Worm (Caenorhabditis elegans) whole organism, mixed stage, embryonic: ENCODE data around the gene M117.4.

Experiments
- M03D4.4 ChIP-seq: sonication (generic microtip); optimal IDR thresholded peaks from 2 replicates; lab custom pipeline; 2017; ENCODE audit warnings: mild to moderate bottlenecking, missing genetic modification characterization, missing compliant biosample characterization
- bed-3 ChIP-seq: fragments of 200-800 bp; sonication (Bioruptor generic); optimal IDR thresholded peaks from 3 replicates; lab custom pipeline; 2018; ENCODE audit warnings: mild to moderate bottlenecking, missing genetic modification characterization, moderate library complexity, missing compliant biosample characterization
- blmp-1 ChIP-seq: fragments of 150-350 bp; optimal IDR thresholded peaks from 2 replicates; lab custom pipeline; 2014; ENCODE audit warnings: missing biosample characterization, missing genetic modification characterization
- ceh-39 ChIP-seq: fragments of 150-350 bp; optimal IDR thresholded peaks from 2 replicates; lab custom pipeline; 2014; ENCODE audit warnings: missing biosample characterization, missing genetic modification characterization
- ceh-43 ChIP-seq: fragments of 200-800 bp; sonication (Bioruptor generic); optimal IDR thresholded peaks from 2 replicates; lab custom pipeline; 2018; ENCODE audit warnings: mild to moderate bottlenecking, missing genetic modification characterization, moderate library complexity, missing compliant biosample characterization
- ceh-83 ChIP-seq: fragments of 200-800 bp; sonication (Bioruptor generic); optimal IDR thresholded peaks from 2 replicates; lab custom pipeline; 2018; ENCODE audit warnings: mild to moderate bottlenecking, missing genetic modification characterization, missing compliant biosample characterization
- ces-1 ChIP-seq: fragments of 150-350 bp; optimal IDR thresholded peaks from 2 replicates; lab custom pipeline; 2014; ENCODE audit warnings: missing biosample characterization, missing genetic modification reagents, missing genetic modification characterization
- cnd-1 ChIP-seq: fragments of 200-800 bp; sonication (Bioruptor generic); optimal IDR thresholded peaks from 2 replicates; lab custom pipeline; 2018; ENCODE audit warnings: mild to moderate bottlenecking, missing genetic modification characterization, missing compliant biosample characterization
- drap-1 ChIP-seq: fragments of 200-800 bp; sonication (Bioruptor generic); optimal IDR thresholded peaks from 3 replicates; lab custom pipeline; 2018; ENCODE audit warnings: mild to moderate bottlenecking, missing genetic modification characterization, missing compliant biosample characterization
- elt-1 ChIP-seq: sonication (generic microtip); optimal IDR thresholded peaks from 2 replicates; lab custom pipeline; 2017; ENCODE audit warnings: missing genetic modification characterization, mild to moderate bottlenecking, missing compliant biosample characterization, antibody characterized with exemption, moderate library complexity, borderline replicate concordance; ENCODE audit not compliant: insufficient read depth
- elt-3 ChIP-seq: fragments of 150-350 bp; optimal IDR thresholded peaks from 2 replicates; lab custom pipeline; 2014; ENCODE audit warnings: missing biosample characterization, missing genetic modification characterization
- flh-1 ChIP-seq: fragments of 200-800 bp; sonication (Bioruptor generic); optimal IDR thresholded peaks from 2 replicates; lab custom pipeline; 2018; ENCODE audit warnings: mild to moderate bottlenecking, missing genetic modification characterization, moderate library complexity, missing compliant biosample characterization
- ham-2 ChIP-seq: fragments of 200-800 bp; sonication (Bioruptor generic); optimal IDR thresholded peaks from 2 replicates; lab custom pipeline; 2018; ENCODE audit warnings: mild to moderate bottlenecking, missing genetic modification characterization, missing compliant biosample characterization
- hlh-1 ChIP-seq: fragments of 150-350 bp; optimal IDR thresholded peaks from 2 replicates; lab custom pipeline; 2014; ENCODE audit warnings: missing biosample characterization, missing genetic modification reagents, missing genetic modification characterization
- lin-13 ChIP-seq: fragments of 150-350 bp; optimal IDR thresholded peaks from 2 replicates; lab custom pipeline; 2014; ENCODE audit warnings: missing biosample characterization, missing genetic modification characterization
- lin-32 ChIP-seq: fragments of 200-800 bp; sonication (Bioruptor generic); optimal IDR thresholded peaks from 2 replicates; lab custom pipeline; 2018; ENCODE audit warnings: mild to moderate bottlenecking, missing genetic modification characterization, missing compliant biosample characterization
- lsy-2 ChIP-seq: fragments of 150-350 bp; optimal IDR thresholded peaks from 2 replicates; lab custom pipeline; 2014; ENCODE audit warnings: missing biosample characterization, missing genetic modification characterization
- mab-5 ChIP-seq: fragments of 150-350 bp; optimal IDR thresholded peaks from 2 replicates; lab custom pipeline; 2014; ENCODE audit warnings: missing biosample characterization, missing genetic modification characterization
- mep-1 ChIP-seq: fragments of 150-350 bp; optimal IDR thresholded peaks from 2 replicates; lab custom pipeline; 2017; ENCODE audit warnings: missing biosample characterization, missing genetic modification reagents, missing genetic modification characterization, inconsistent platforms
- mls-2 ChIP-seq: sonication (generic microtip); optimal IDR thresholded peaks from 2 replicates; lab custom pipeline; 2016; ENCODE audit warnings: mild to moderate bottlenecking, missing genetic modification characterization, moderate library complexity, missing compliant biosample characterization
- nhr-12 ChIP-seq: fragments of 150-350 bp; optimal IDR thresholded peaks from 2 replicates; lab custom pipeline; 2014; ENCODE audit warnings: missing biosample characterization, missing genetic modification characterization
- nhr-2 ChIP-seq: fragments of 150-350 bp; optimal IDR thresholded peaks from 2 replicates; lab custom pipeline; 2014; ENCODE audit warnings: missing biosample characterization, missing genetic modification characterization
- nhr-237 ChIP-seq: fragments of 150-350 bp; optimal IDR thresholded peaks from 2 replicates; lab custom pipeline; 2014; ENCODE audit warnings: missing biosample characterization, missing genetic modification characterization
- nhr-28 ChIP-seq: fragments of 150-350 bp; optimal IDR thresholded peaks from 2 replicates; lab custom pipeline; 2014; ENCODE audit warnings: missing biosample characterization, missing genetic modification characterization
- nhr-76 ChIP-seq: sonication (generic microtip); optimal IDR thresholded peaks from 2 replicates; lab custom pipeline; 2017; ENCODE audit warnings: missing biosample characterization, missing genetic modification characterization
- pha-4 ChIP-seq: fragments of 150-350 bp; optimal IDR thresholded peaks from 2 replicates; lab custom pipeline; 2018; ENCODE audit warnings: missing biosample characterization, missing genetic modification reagents, missing genetic modification characterization
- sem-2 ChIP-seq: fragments of 200-800 bp; sonication (Bioruptor generic); optimal IDR thresholded peaks from 2 replicates; lab custom pipeline; 2018; ENCODE audit warnings: mild to moderate bottlenecking, missing genetic modification characterization, missing compliant biosample characterization
- snpc-4 ChIP-seq: fragments of 150-350 bp; optimal IDR thresholded peaks from 2 replicates; lab custom pipeline; 2014; ENCODE audit warnings: missing biosample characterization, missing genetic modification characterization
- sptf-1 ChIP-seq: sonication (generic microtip); optimal IDR thresholded peaks from 2 replicates; lab custom pipeline; 2017; ENCODE audit warnings: mild to moderate bottlenecking, missing genetic modification characterization, moderate library complexity, missing compliant biosample characterization
- tbx-8 ChIP-seq: fragments of 200-800 bp; sonication (Bioruptor generic); optimal IDR thresholded peaks from 2 replicates; lab custom pipeline; 2018; ENCODE audit warnings: mild to moderate bottlenecking, missing genetic modification characterization, moderate library complexity, missing compliant biosample characterization
- unc-120 ChIP-seq: sonication (generic microtip); optimal IDR thresholded peaks from 2 replicates; lab custom pipeline; 2017; ENCODE audit warnings: missing genetic modification characterization, missing compliant biosample characterization; ENCODE audit not compliant: poor library complexity, severe bottlenecking
- unc-39 ChIP-seq: fragments of 150-350 bp; optimal IDR thresholded peaks from 2 replicates; lab custom pipeline; 2014; ENCODE audit warnings: missing biosample characterization, missing genetic modification characterization
- unc-62 ChIP-seq: fragments of 150-350 bp; optimal IDR thresholded peaks from 2 replicates; lab custom pipeline; 2014; ENCODE audit warnings: missing biosample characterization, missing genetic modification reagents, missing genetic modification characterization
- zip-8 ChIP-seq: fragments of 150-350 bp; optimal IDR thresholded peaks from 2 replicates; lab custom pipeline; 2014; ENCODE audit warnings: missing biosample characterization, missing genetic modification characterization
- ztf-11 ChIP-seq: fragments of 150-350 bp; optimal IDR thresholded peaks from 2 replicates; lab custom pipeline; 2014; ENCODE audit warnings: missing biosample characterization, missing genetic modification characterization

The M117.4 gene

ce11 chrIV:11859995-11860605 lies 26.7 kb upstream of the M117.4 start, which contains the start of gene mob-1:
TSS of gene mob-1 (plus strand) at chrIV:11860555.
- peak; percentile 20 for TF ChIP-seq elt-1
- no peak for TF ChIP-seq bed-3

ce11 chrIV:11858142-11858541 lies 24.8 kb upstream of the M117.4 start, which contains the start of gene let-92:
TSS of gene let-92 (plus strand) at chrIV:11858442.
- TF ChIP-seq tbx-8 (GFP tag; lab: Kevin White, UChicago): no peak
- no peak for TF ChIP-seq nhr-2

- TF ChIP-seq nhr-237 (tag; lab: Kevin White, UChicago) (no peak), ham-2 (GFP tag; lab: Kevin White, UChicago) (peak; percentile 92), mls-2 (peak; percentile 28), tbx-8 (GFP tag; lab: Kevin White, UChicago) (no peak), nhr-12 (tag; lab: Kevin White, UChicago) (no peak), flh-1 (GFP tag; lab: Kevin White, UChicago) (no peak), lin-13 (tag; lab: Kevin White, UChicago) (peak; percentile 67), sptf-1 (tag; lab: Kevin White, UChicago) (peak; percentile 19), mab-5 (tag; lab: Kevin White, UChicago) (no peak), lin-32 (GFP tag; lab: Kevin White, UChicago) (no peak), ceh-43 (no peak), unc-62 (peak; percentile 62), ztf-11 (tag; lab: Kevin White, UChicago) (peak; percentile 37), bed-3 (peak; percentile 0), snpc-4 (no peak), nhr-2 (no peak), M03D4.4 (tag; lab: Kevin White, UChicago) (peak; percentile 59), drap-1 (peak; percentile 35), mep-1 (tag; lab: Kevin White, UChicago) (peak; percentile 54), ceh-83 (GFP tag; lab: Kevin White, UChicago) (no peak), elt-3 (no peak), sem-2 (GFP tag; lab: Kevin White, UChicago) (no peak), cnd-1 (tag; lab: Kevin White, UChicago) (no peak), unc-39 (no peak), nhr-28 (tag; lab: Kevin White, UChicago) (no peak), lsy-2 (tag; lab: Kevin White, UChicago) (peak; percentile 67), pha-4 (tag; lab: Kevin White, UChicago) (peak; percentile 75), nhr-76 (tag; lab: Kevin White, UChicago) (no peak), unc-120 (tag; lab: Kevin White, UChicago) (peak; percentile 87), hlh-1 (tag; lab: Kevin White, UChicago) (peak; percentile 79), ces-1 (GFP tag; lab: Kevin White, UChicago) (peak; percentile 69), elt-1 (no peak), zip-8 (tag; lab: Kevin White, UChicago) (no peak), blmp-1 (no peak), ceh-39 (tag; lab: Kevin White, UChicago) (no peak)
These were observed 23.8 kb upstream of the M117.4 start for ce11 chrIV:11857159-11857565.

ce11 chrIV:11855900-11856660 lies 22.7 kb upstream of the M117.4 start, which contains the start of gene ech-2:
TSS of gene ech-2 (minus strand) at chrIV:11856351.
- TF ChIP-seq lsy-2 (tag; lab: Kevin White, UChicago): peak; percentile 4
- no peak for TF ChIP-seq ztf-11 (tag; lab: Kevin White, UChicago)
- TF ChIP-seq hlh-1 (tag; lab: Kevin White, UChicago): peak; percentile 27
- TF ChIP-seq mep-1 (tag; lab: Kevin White, UChicago): peak; percentile 60
- TF ChIP-seq ceh-39 (tag; lab: Kevin White, UChicago): no peak
- no peak for TF ChIP-seq nhr-12 (tag; lab: Kevin White, UChicago)
- no peak for TF ChIP-seq unc-120 (tag; lab: Kevin White, UChicago)
- no peak for TF ChIP-seq elt-1
